Worm (Caenorhabditis elegans): Measurements from ENCODE around the gene W06D11.1.

DNA sequence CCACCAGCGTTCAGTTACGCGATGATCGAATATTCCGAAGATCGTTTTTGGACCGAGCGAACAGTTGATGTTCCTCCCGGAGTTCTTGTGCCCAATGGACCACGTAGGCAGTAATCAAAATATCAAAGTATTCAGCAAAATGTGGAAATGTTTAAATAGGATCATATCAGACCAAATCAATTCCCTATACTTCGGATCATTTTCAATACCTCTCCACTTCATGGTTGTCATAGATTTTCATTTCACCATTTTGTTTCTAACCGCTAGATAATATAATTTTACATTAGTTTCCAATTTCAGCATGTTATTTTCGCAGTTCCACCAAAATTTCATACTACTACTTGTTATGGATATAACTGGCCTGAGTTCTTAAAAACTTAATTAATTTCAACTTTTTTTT is 23.2 kb downstream of the W06D11.1 start:
- TF ChIP-seq alr-1 (tag; optimal IDR thresholded peaks at IDR 0.05) = no peak
- no peak for TF ChIP-seq unc-39 (tag; optimal IDR thresholded peaks at IDR 0.05)
- TF ChIP-seq F13H6.1 (tag; optimal IDR thresholded peaks at IDR 0.05) = no peak
- TF ChIP-seq mdl-1 (tag; optimal IDR thresholded peaks at IDR 0.05) = no peak
- no peak for TF ChIP-seq skn-1 (tag; optimal IDR thresholded peaks at IDR 0.05)
- TF ChIP-seq nhr-11 (tag; optimal IDR thresholded peaks at IDR 0.05) = no peak
- no peak for TF ChIP-seq unc-55 (GFP tag; optimal IDR thresholded peaks at IDR 0.05)
- TF ChIP-seq mab-5 (tag; optimal IDR thresholded peaks at IDR 0.05) = no peak
- no peak for TF ChIP-seq elt-1 (tag; optimal IDR thresholded peaks at IDR 0.05)
- TF ChIP-seq lin-13 (GFP tag; optimal IDR thresholded peaks at IDR 0.05) = no peak
- no peak for TF ChIP-seq nhr-237 (tag; optimal IDR thresholded peaks at IDR 0.05)
- TF ChIP-seq nhr-25 (tag; optimal IDR thresholded peaks at IDR 0.05) = no peak
- no peak for TF ChIP-seq nhr-77 (tag; optimal IDR thresholded peaks at IDR 0.05)
- TF ChIP-seq lsy-2 (tag; optimal IDR thresholded peaks at IDR 0.05) = no peak

All from whole organism, L2 larva.